Fruit fly (Drosophila melanogaster) Kc167 (cell line): ENCODE data around the gene Pcd.
A peak's percentile ranks its signal among the peaks of the same experiment; 100 is the strongest.

Experiments used
- Myc ChIP-seq: fragments of >200 bp; optimal IDR thresholded peaks from 2 replicates; lab custom pipeline; 2017; ENCODE audit warnings: missing external identifiers
- Sin3A ChIP-seq: fragments of >200 bp; optimal IDR thresholded peaks from 2 replicates; lab custom pipeline; 2018; ENCODE audit warnings: missing external identifiers
- h ChIP-seq: fragments of >200 bp; optimal IDR thresholded peaks from 3 replicates; lab custom pipeline; 2018; ENCODE audit warnings: missing external identifiers
- insv ChIP-seq: fragments of >200 bp; optimal IDR thresholded peaks from 3 replicates; lab custom pipeline; 2018; ENCODE audit warnings: missing external identifiers
- psq ChIP-seq: fragments of >200 bp; optimal IDR thresholded peaks from 2 replicates; lab custom pipeline; 2017; ENCODE audit warnings: missing external identifiers
- ttk ChIP-seq: sonication (Bioruptor generic); optimal IDR thresholded peaks from 2 replicates; lab custom pipeline; 2017; ENCODE audit warnings: missing external identifiers

Pcd gene

dm6 chr3R:29764249-29765042, 41.5 kb downstream of the Pcd start:
- TF ChIP-seq psq (lab: Kevin White, UChicago) (no peak), Myc (no peak), ttk (lab: Kevin White, UChicago) (no peak), insv (lab: Kevin White, UChicago) (no peak), h (no peak), Sin3A (no peak)

- TF ChIP-seq Myc: no peak
- TF ChIP-seq Sin3A: no peak
- no peak for TF ChIP-seq psq (lab: Kevin White, UChicago)
- TF ChIP-seq insv (lab: Kevin White, UChicago): no peak
- TF ChIP-seq h: no peak
- no peak for TF ChIP-seq ttk (lab: Kevin White, UChicago)
Observed at dm6 chr3R:29765267-29766095, 42.5 kb downstream of the Pcd start, which contains the start of gene kay. kay (plus strand) TSS chr3R:29765995.

dm6 chr3R:29767236-29767635, 44.3 kb downstream of the Pcd start:
- TF ChIP-seq Myc: no peak

dm6 chr3R:29770930-29771329, 48.0 kb downstream of the Pcd start:
- TF ChIP-seq h (no peak), psq (lab: Kevin White, UChicago) (no peak), Myc (no peak), ttk (lab: Kevin White, UChicago) (no peak), Sin3A (no peak), insv (lab: Kevin White, UChicago) (no peak)

dm6 chr3R:29771645-29772089, 48.7 kb downstream of the Pcd start:
- TF ChIP-seq h: no peak
- TF ChIP-seq Sin3A: no peak
- no peak for TF ChIP-seq ttk (lab: Kevin White, UChicago)
- no peak for TF ChIP-seq insv (lab: Kevin White, UChicago)
- TF ChIP-seq Myc: no peak
- TF ChIP-seq psq (lab: Kevin White, UChicago): no peak

dm6 chr3R:29772090-29772794, 49.3 kb downstream of the Pcd start:
- TF ChIP-seq psq (lab: Kevin White, UChicago): peak; percentile 99
- TF ChIP-seq insv (lab: Kevin White, UChicago): no peak

- TF ChIP-seq psq (lab: Kevin White, UChicago) (no peak), ttk (lab: Kevin White, UChicago) (no peak), Myc (no peak), h (no peak), insv (lab: Kevin White, UChicago) (no peak), Sin3A (no peak)
Observed at dm6 chr3R:29772795-29773331, 49.9 kb downstream of the Pcd start.
